Worm (Caenorhabditis elegans): ENCODE measurements around the gene arrd-1.

DNA sequence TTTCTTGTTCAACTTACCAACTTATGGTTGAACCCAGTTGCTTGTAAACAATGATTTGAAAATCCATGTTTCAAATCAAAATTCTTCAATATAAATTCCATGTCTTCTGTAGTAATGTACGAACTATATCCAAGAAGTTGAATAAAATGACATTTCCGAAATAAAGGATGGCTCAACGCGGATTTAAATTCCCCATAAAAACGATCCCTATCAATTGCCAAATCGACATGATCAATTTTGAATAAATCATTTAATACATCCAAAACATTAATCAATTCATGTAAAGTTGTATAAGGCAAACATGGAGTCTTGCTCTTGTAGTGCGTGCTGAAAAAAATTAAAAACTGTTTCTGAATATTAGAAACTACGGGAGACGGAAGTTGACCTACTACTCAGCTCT is 36.2 kb upstream of the arrd-1 start, which contains the start of gene W08F4.10:
- no peak for TF ChIP-seq unc-62 (GFP tag; optimal IDR thresholded peaks at IDR 0.05)
- TF ChIP-seq snpc-4 (tag; optimal IDR thresholded peaks at IDR 0.05): no peak
- TF ChIP-seq fkh-10 (GFP tag; optimal IDR thresholded peaks at IDR 0.05): no peak
- TF ChIP-seq ztf-11 (tag; optimal IDR thresholded peaks at IDR 0.05): no peak
- TF ChIP-seq aly-2 (tag; optimal IDR thresholded peaks at IDR 0.05): no peak
- no peak for TF ChIP-seq lir-3 (tag; optimal IDR thresholded peaks at IDR 0.05; ENCODE audit: poor library complexity)

Measured in whole organism, L1 larva.